Fruit fly (Drosophila melanogaster) whole organism, pupa: Measurements from ENCODE around the gene sosie.

Experiments
- CG10348 ChIP-seq: fragments of 200-800 bp; sonication (Bioruptor generic); IDR thresholded peaks from 2 replicates; pipeline ENCODE4 v1.3.6; 2022; ENCODE audit warnings: missing biosample characterization, missing genetic modification characterization
- CG14655 ChIP-seq: fragments of 200-800 bp; sonication (Bioruptor generic); optimal IDR thresholded peaks from 3 replicates; lab custom pipeline; 2017; ENCODE audit warnings: mild to moderate bottlenecking, missing biosample characterization, missing genetic modification reagents, missing genetic modification characterization
- CG17806 ChIP-seq: fragments of 200-800 bp; sonication (Bioruptor generic); optimal IDR thresholded peaks from 2 replicates; lab custom pipeline; 2018; ENCODE audit warnings: missing biosample characterization, mild to moderate bottlenecking, missing genetic modification characterization, moderate library complexity
- CG4496 ChIP-seq: fragments of 200-800 bp; sonication (Bioruptor generic); IDR thresholded peaks from 3 replicates; pipeline ENCODE4 v1.3.6; 2022; ENCODE audit warnings: missing biosample characterization, missing genetic modification characterization
- D1 ChIP-seq: fragments of 200-800 bp; sonication (Bioruptor generic); optimal IDR thresholded peaks from 2 replicates; lab custom pipeline; 2018; ENCODE audit warnings: missing biosample characterization, mild to moderate bottlenecking, missing genetic modification characterization, moderate library complexity
- EcR ChIP-seq: fragments of 200-800 bp; sonication (Bioruptor generic); optimal IDR thresholded peaks from 3 replicates; lab custom pipeline; 2019; ENCODE audit warnings: missing biosample characterization, missing genetic modification characterization, mild to moderate bottlenecking, moderate library complexity, missing genetic modification reagents
- Ets98B ChIP-seq: fragments of 200-800 bp; sonication (Bioruptor generic); IDR thresholded peaks from 2 replicates; pipeline ENCODE4 v1.3.6; 2022; ENCODE audit warnings: missing biosample characterization, missing genetic modification characterization
- rn ChIP-seq: fragments of 200-800 bp; sonication (Bioruptor generic); IDR thresholded peaks from 2 replicates; pipeline ENCODE4 v1.3.6; 2022; ENCODE audit warnings: missing biosample characterization, missing genetic modification characterization

DNA sequence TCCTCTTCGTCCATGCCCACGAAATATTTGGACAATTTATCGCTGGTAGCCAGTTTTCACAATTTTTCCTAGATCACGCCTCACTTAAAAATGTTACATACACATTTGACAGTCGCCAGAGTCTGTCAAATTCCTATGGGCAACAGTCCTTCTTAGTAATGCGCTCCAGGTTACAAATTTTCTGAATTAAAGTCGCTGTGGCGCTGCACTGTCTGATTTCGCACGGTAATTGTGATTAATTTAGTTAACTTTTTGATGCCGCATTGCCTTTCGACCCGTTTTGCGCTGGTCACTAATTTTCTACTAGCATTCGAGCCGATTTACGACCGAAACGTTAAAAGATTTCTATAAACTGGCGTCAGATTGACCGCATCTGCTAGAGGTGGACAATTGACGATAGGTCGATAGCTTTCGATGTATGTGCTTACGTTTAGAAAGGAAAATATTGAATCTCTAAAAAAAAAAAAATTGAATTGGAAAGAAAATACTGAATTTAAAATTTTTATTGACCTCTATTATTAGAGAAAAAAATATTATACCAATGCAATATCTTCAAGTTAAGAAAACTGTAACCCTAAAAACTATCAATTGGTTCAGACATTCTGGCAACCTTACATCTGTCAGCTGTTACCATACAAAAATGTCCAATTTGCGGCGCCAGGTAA, 20.0 kb upstream of the sosie start, which contains the start of the genes lili and CG34150:
- TF ChIP-seq Ets98B (GFP tag; lab: Robert Waterston, UW) (peak; percentile 38; the same call in 1 of the 2 replicates), CG14655 (GFP tag; lab: Kevin White, UChicago) (no peak), rn (no peak), CG4496 (GFP tag; lab: Robert Waterston, UW) (peak; percentile 79), EcR (GFP tag; lab: Kevin White, UChicago) (peak; percentile 22), D1 (tag; lab: Kevin White, UChicago) (no peak), CG17806 (peak; percentile 39), CG10348 (GFP tag; lab: Robert Waterston, UW) (no peak)
